Fruit fly (Drosophila melanogaster): ENCODE results near the gene bap.

The bap gene

DNA sequence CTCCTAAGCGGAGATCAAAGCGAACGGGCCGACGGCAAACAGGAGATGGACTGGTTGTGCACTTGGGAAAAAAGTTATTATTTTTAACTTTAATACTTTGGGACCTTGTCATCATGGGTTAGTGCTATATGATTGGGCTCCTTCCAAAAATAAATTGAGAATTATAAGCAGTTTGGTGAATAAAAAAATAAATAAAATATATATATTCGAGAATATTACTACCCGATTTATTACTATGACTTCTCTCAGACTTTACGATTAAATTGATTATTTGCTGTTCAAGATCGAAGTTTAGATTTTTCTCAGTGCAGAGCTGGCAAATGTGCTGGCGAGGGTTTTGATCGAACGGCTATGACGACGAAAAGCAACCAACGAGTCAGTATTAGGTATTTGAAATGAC, 31.3 kb downstream of the bap start:
- TF ChIP-seq h (optimal IDR thresholded peaks at IDR 0.05): no peak

DNA sequence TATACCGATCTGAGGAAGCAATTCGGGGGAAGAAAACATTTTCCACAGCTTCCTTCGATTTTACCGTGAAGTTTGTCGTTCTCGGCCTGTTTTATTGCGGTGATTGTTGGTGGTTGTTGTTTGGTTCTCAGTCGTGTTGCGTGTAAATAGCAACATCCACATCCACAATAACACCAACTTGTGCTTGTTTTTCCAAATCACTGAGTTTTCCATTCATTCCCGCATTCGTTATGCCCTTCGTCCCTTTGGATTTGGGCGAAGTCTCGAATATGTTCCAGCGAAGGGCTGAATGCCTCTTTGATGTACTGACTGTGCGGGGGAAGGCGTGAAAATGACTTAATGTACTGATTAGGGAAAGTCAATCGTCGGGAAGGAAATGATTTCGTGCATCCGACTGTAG, 38.1 kb downstream of the bap start:
- no peak for TF ChIP-seq ttk (optimal IDR thresholded peaks at IDR 0.05)
- TF ChIP-seq Sin3A (optimal IDR thresholded peaks at IDR 0.05): no peak
- no peak for TF ChIP-seq psq (optimal IDR thresholded peaks at IDR 0.05)
- TF ChIP-seq h (optimal IDR thresholded peaks at IDR 0.05): no peak
- no peak for TF ChIP-seq insv (optimal IDR thresholded peaks at IDR 0.05)
- no peak for TF ChIP-seq Myc (optimal IDR thresholded peaks at IDR 0.05)

DNA sequence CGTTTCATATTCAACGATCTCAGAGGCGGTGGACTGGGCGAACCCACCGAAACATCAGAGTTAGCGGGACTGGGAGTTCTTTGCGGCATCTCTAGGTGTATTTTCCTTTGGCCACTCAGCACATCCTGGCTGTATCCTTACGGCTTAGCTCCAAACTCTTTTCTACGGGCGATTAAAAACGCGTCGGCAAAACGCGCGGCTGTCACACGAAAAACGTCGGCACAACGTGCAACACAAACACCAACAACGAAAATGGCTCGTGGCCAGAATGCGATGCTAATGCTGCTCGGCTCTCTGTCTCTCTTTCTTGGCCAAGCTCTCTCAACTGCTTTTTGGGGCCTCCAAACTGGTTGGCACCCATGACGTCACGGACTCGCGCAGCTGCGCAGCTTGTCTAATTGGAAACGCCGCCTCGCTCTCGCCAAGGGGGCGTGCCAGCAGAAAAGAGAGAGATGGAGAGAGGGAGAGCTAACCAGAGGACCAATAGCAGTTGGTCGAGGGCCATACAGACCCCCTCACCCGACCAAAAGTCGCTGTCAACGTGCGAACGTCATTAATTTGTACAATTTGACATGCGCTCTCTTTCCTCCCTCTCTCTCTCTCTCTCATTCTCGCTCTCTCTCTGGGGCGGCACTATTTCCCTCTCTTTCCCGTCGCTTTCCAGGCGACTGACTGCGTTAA, 45.3 kb downstream of the bap start, which contains the start of gene lbl:
lbl (minus strand) TSS at position 255 of the 681 bp plus-strand sequence.
- no peak for TF ChIP-seq psq (optimal IDR thresholded peaks at IDR 0.05)
- TF ChIP-seq h (optimal IDR thresholded peaks at IDR 0.05): no peak
- TF ChIP-seq Sin3A (optimal IDR thresholded peaks at IDR 0.05): no peak
- no peak for TF ChIP-seq ttk (optimal IDR thresholded peaks at IDR 0.05)
- no peak for TF ChIP-seq insv (optimal IDR thresholded peaks at IDR 0.05)
- TF ChIP-seq Myc (optimal IDR thresholded peaks at IDR 0.05): no peak

DNA sequence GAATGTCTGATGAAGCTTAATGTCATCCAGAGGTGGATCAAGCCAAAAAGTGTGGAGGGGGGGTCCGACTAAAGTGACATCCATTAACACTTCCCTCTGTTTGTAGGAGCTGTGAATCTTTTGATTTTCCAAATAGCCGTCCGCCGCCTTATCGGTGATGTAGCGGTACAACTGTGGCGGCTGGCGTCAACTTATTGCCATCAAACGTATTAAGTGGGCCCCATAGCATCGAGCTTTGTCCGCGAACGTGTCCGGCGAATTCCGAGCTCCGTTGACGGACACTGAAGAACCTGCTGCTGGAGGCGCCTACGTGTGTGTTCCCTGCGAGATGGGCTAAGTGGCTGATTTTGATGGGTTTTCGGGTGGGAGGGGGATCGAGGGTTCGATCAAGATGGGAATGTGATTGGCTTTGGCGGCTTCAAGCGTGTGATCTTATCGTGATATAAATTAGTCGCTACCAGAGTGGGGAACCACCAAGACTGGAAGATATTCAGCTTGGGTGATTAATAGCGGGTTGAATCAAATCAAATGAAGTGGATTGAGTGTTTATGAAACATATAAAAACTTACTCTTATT, 48.9 kb downstream of the bap start:
- TF ChIP-seq Myc (optimal IDR thresholded peaks at IDR 0.05) (no peak), ttk (optimal IDR thresholded peaks at IDR 0.05) (no peak), psq (optimal IDR thresholded peaks at IDR 0.05) (no peak), Sin3A (optimal IDR thresholded peaks at IDR 0.05) (no peak), h (optimal IDR thresholded peaks at IDR 0.05) (no peak), insv (optimal IDR thresholded peaks at IDR 0.05) (no peak)
